Fruit fly (Drosophila melanogaster) whole organism, embryonic: ENCODE measurements around the gene Cdk5alpha.

Source experiments
- Bdp1 ChIP-seq: fragments of 200-800 bp; sonication (Bioruptor generic); optimal IDR thresholded peaks from 3 replicates; lab custom pipeline; 2016; ENCODE audit warnings: missing biosample characterization, missing genetic modification characterization
- CG10565 ChIP-seq: fragments of 200-800 bp; sonication (Bioruptor generic); optimal IDR thresholded peaks from 3 replicates; lab custom pipeline; 2016; ENCODE audit warnings: missing biosample characterization, mild to moderate bottlenecking, missing genetic modification characterization
- CG11398 ChIP-seq: fragments of 200-800 bp; sonication (Bioruptor generic); optimal IDR thresholded peaks from 2 replicates; lab custom pipeline; 2016; ENCODE audit warnings: missing biosample characterization, missing genetic modification characterization
- CG14860 ChIP-seq: fragments of 200-800 bp; sonication (Bioruptor generic); IDR thresholded peaks from 3 replicates; pipeline ENCODE4 v1.3.6; 2022; ENCODE audit warnings: missing biosample characterization, missing genetic modification characterization; ENCODE audit not compliant: partially characterized antibody
- CG15269 ChIP-seq: fragments of 200-800 bp; sonication (Bioruptor generic); optimal IDR thresholded peaks from 2 replicates; lab custom pipeline; 2018; ENCODE audit warnings: missing biosample characterization, mild to moderate bottlenecking, missing genetic modification characterization, moderate library complexity
- CG17328 ChIP-seq: fragments of 200-800 bp; sonication (Bioruptor generic); IDR thresholded peaks from 2 replicates; pipeline ENCODE4 v1.3.6; 2022; ENCODE audit warnings: missing biosample characterization, missing genetic modification characterization
- CG1832 ChIP-seq: fragments of 200-800 bp; sonication (Bioruptor generic); optimal IDR thresholded peaks from 2 replicates; lab custom pipeline; 2017; ENCODE audit warnings: missing biosample characterization, mild to moderate bottlenecking, missing genetic modification characterization, inconsistent platforms
- CG3163 ChIP-seq: fragments of 200-800 bp; sonication (Bioruptor generic); optimal IDR thresholded peaks from 3 replicates; lab custom pipeline; 2016; ENCODE audit warnings: missing biosample characterization, missing genetic modification characterization
- CG32767 ChIP-seq: fragments of 200-800 bp; sonication (Bioruptor generic); IDR thresholded peaks from 2 replicates; pipeline ENCODE4 v1.3.6; 2022; ENCODE audit warnings: missing biosample characterization, missing genetic modification characterization
- CG3281 ChIP-seq: fragments of 200-800 bp; sonication (Bioruptor generic); optimal IDR thresholded peaks from 3 replicates; lab custom pipeline; 2017; ENCODE audit warnings: missing biosample characterization, mild to moderate bottlenecking, missing genetic modification characterization
- CG3407 ChIP-seq: fragments of 200-800 bp; sonication (Bioruptor generic); optimal IDR thresholded peaks from 2 replicates; lab custom pipeline; 2018; ENCODE audit warnings: missing biosample characterization, mild to moderate bottlenecking, missing genetic modification characterization
- CG8765 ChIP-seq: fragments of 200-800 bp; sonication (Bioruptor generic); IDR thresholded peaks from 2 replicates; pipeline ENCODE4 v1.3.6; 2022; ENCODE audit warnings: missing biosample characterization, missing genetic modification characterization
- CHES-1-like ChIP-seq: fragments of 200-800 bp; sonication (Bioruptor generic); optimal IDR thresholded peaks from 2 replicates; lab custom pipeline; 2016; ENCODE audit warnings: missing biosample characterization, missing genetic modification characterization
- Camta ChIP-seq: fragments of 200-800 bp; sonication (Bioruptor generic); optimal IDR thresholded peaks from 2 replicates; lab custom pipeline; 2016; ENCODE audit warnings: missing biosample characterization, missing genetic modification characterization
- Dp ChIP-seq: fragments of 200-800 bp; sonication (Bioruptor generic); optimal IDR thresholded peaks from 2 replicates; lab custom pipeline; 2018; ENCODE audit warnings: missing biosample characterization, mild to moderate bottlenecking, missing genetic modification characterization, moderate library complexity
- Drgx ChIP-seq: fragments of 200-800 bp; sonication (Bioruptor generic); IDR thresholded peaks from 2 replicates; pipeline ENCODE4 v1.3.6; 2022; ENCODE audit warnings: missing biosample characterization, missing genetic modification characterization
- Fer3 ChIP-seq: fragments of 200-800 bp; sonication (Bioruptor generic); optimal IDR thresholded peaks from 2 replicates; lab custom pipeline; 2018; ENCODE audit warnings: missing biosample characterization, mild to moderate bottlenecking, missing genetic modification characterization, moderate library complexity
- H15 ChIP-seq: fragments of 200-800 bp; sonication (Bioruptor generic); IDR thresholded peaks from 3 replicates; pipeline ENCODE4 v1.3.6; 2022; ENCODE audit warnings: missing biosample characterization, missing genetic modification characterization
- HLH54F ChIP-seq: fragments of 200-800 bp; sonication (Bioruptor generic); optimal IDR thresholded peaks from 3 replicates; lab custom pipeline; 2016; ENCODE audit warnings: missing biosample characterization, missing genetic modification characterization
- Hr3 ChIP-seq: fragments of 200-800 bp; sonication (Bioruptor generic); optimal IDR thresholded peaks from 3 replicates; lab custom pipeline; 2016; ENCODE audit warnings: missing biosample characterization, missing genetic modification characterization
- Hr51 ChIP-seq, 2 experiments: fragments of 200-800 bp; sonication (Bioruptor generic); optimal IDR thresholded peaks; 2 replicates in 1 of 2; 3 replicates in 1 of 2; lab custom pipeline; 2016 to 2018; ENCODE audit warnings: missing biosample characterization in 2 of 2, missing genetic modification characterization in 2 of 2, mild to moderate bottlenecking in 1 of 2, moderate library complexity in 1 of 2
- Mad ChIP-seq: fragments of 200-800 bp; sonication (Bioruptor generic); optimal IDR thresholded peaks from 2 replicates; lab custom pipeline; 2016; ENCODE audit warnings: missing biosample characterization, missing genetic modification characterization
- NC2α ChIP-seq: fragments of 200-800 bp; sonication (Bioruptor generic); optimal IDR thresholded peaks from 2 replicates; lab custom pipeline; 2016; ENCODE audit warnings: missing biosample characterization, missing genetic modification characterization
- Sry-β ChIP-seq: fragments of 200-800 bp; sonication (Bioruptor generic); optimal IDR thresholded peaks from 2 replicates; lab custom pipeline; 2018; ENCODE audit warnings: missing biosample characterization, mild to moderate bottlenecking, missing genetic modification characterization, moderate library complexity
- Trl ChIP-seq, 3 experiments: fragments of >200 bp in 2 of 3; fragments of 200-800 bp in 1 of 3; sonication (Bioruptor generic) in 1 of 3; optimal IDR thresholded peaks; 2 replicates in 1 of 3; 3 replicates in 2 of 3; lab custom pipeline; 2016 to 2017; ENCODE audit warnings: missing biosample characterization in 1 of 3, missing genetic modification characterization in 1 of 3
- ase ChIP-seq: fragments of 200-800 bp; sonication (Bioruptor generic); IDR thresholded peaks from 3 replicates; pipeline ENCODE4 v1.3.6; 2022; ENCODE audit warnings: missing biosample characterization, missing genetic modification characterization
- az2 ChIP-seq: fragments of 200-800 bp; sonication (Bioruptor generic); optimal IDR thresholded peaks from 3 replicates; lab custom pipeline; 2016; ENCODE audit warnings: missing biosample characterization, missing genetic modification characterization
- bab2 ChIP-seq: fragments of 200-800 bp; sonication (Bioruptor generic); optimal IDR thresholded peaks from 2 replicates; lab custom pipeline; 2016; ENCODE audit warnings: missing biosample characterization, missing genetic modification characterization
- bcd ChIP-seq: fragments of 200-800 bp; sonication (Bioruptor generic); optimal IDR thresholded peaks from 2 replicates; lab custom pipeline; 2017; ENCODE audit warnings: missing biosample characterization, mild to moderate bottlenecking, missing genetic modification characterization
- chn ChIP-seq: fragments of 200-800 bp; sonication (Bioruptor generic); optimal IDR thresholded peaks from 2 replicates; lab custom pipeline; 2016; ENCODE audit warnings: missing biosample characterization, missing genetic modification characterization
- crol ChIP-seq: fragments of 200-800 bp; sonication (Bioruptor generic); IDR thresholded peaks from 2 replicates; pipeline ENCODE4 v1.3.6; 2022; ENCODE audit warnings: missing biosample characterization, missing genetic modification characterization
- dmrt99B ChIP-seq: fragments of 200-800 bp; sonication (Bioruptor generic); optimal IDR thresholded peaks from 2 replicates; lab custom pipeline; 2018; ENCODE audit warnings: missing biosample characterization, mild to moderate bottlenecking, missing genetic modification characterization, moderate library complexity
- dpn ChIP-seq, 2 experiments: fragments of 200-800 bp; sonication (Bioruptor generic); optimal IDR thresholded peaks; 3 replicates each; lab custom pipeline; 2016; ENCODE audit warnings: missing biosample characterization in 2 of 2, missing genetic modification characterization in 2 of 2
- fd102C ChIP-seq: fragments of 200-800 bp; sonication (Bioruptor generic); optimal IDR thresholded peaks from 2 replicates; lab custom pipeline; 2018; ENCODE audit warnings: missing biosample characterization, mild to moderate bottlenecking, missing genetic modification characterization, moderate library complexity
- fd64A ChIP-seq: fragments of 200-800 bp; sonication (Bioruptor generic); optimal IDR thresholded peaks from 3 replicates; lab custom pipeline; 2018; ENCODE audit warnings: missing biosample characterization, mild to moderate bottlenecking, missing genetic modification characterization
- ken ChIP-seq: fragments of 200-800 bp; sonication (Bioruptor generic); IDR thresholded peaks from 3 replicates; pipeline ENCODE4 v1.3.6; 2022; ENCODE audit warnings: missing biosample characterization, missing genetic modification characterization
- lola ChIP-seq, 3 experiments: fragments of >200 bp in 2 of 3; fragments of 200-800 bp in 1 of 3; sonication (Bioruptor generic) in 1 of 3; optimal IDR thresholded peaks; 2 replicates each; lab custom pipeline; 2017 to 2019; ENCODE audit warnings: missing biosample characterization in 3 of 3, missing genetic modification characterization in 3 of 3, mild to moderate bottlenecking in 1 of 3, moderate library complexity in 1 of 3
- nau ChIP-seq: fragments of 200-800 bp; sonication (Bioruptor generic); optimal IDR thresholded peaks from 3 replicates; lab custom pipeline; 2017; ENCODE audit warnings: missing biosample characterization, mild to moderate bottlenecking, missing genetic modification characterization, missing genetic modification reagents
- nerfin-2 ChIP-seq: fragments of 200-800 bp; sonication (Bioruptor generic); IDR thresholded peaks from 2 replicates; pipeline ENCODE4 v1.3.6; 2022; ENCODE audit warnings: missing biosample characterization, missing genetic modification characterization; ENCODE audit not compliant: partially characterized antibody
- pb ChIP-seq: fragments of 200-800 bp; sonication (Bioruptor generic); optimal IDR thresholded peaks from 3 replicates; lab custom pipeline; 2016; ENCODE audit warnings: missing biosample characterization, missing genetic modification characterization
- pho ChIP-seq: fragments of 200-800 bp; sonication (Bioruptor generic); optimal IDR thresholded peaks from 2 replicates; lab custom pipeline; 2016; ENCODE audit warnings: missing biosample characterization, missing genetic modification characterization
- pum ChIP-seq: fragments of 200-800 bp; sonication (Bioruptor generic); optimal IDR thresholded peaks from 2 replicates; lab custom pipeline; 2016; ENCODE audit warnings: missing biosample characterization, missing genetic modification characterization
- pzg ChIP-seq: fragments of 200-800 bp; sonication (Bioruptor generic); optimal IDR thresholded peaks from 3 replicates; lab custom pipeline; 2018; ENCODE audit warnings: missing biosample characterization, mild to moderate bottlenecking, missing genetic modification characterization, moderate library complexity
- sc ChIP-seq, 3 experiments: fragments of >200 bp in 2 of 3; fragments of 200-800 bp in 1 of 3; sonication (Bioruptor generic) in 1 of 3; optimal IDR thresholded peaks; 2 replicates in 2 of 3; 3 replicates in 1 of 3; lab custom pipeline; 2017; ENCODE audit warnings: mild to moderate bottlenecking in 1 of 3, missing biosample characterization in 1 of 3, missing genetic modification characterization in 1 of 3, missing genetic modification reagents in 1 of 3
- shn ChIP-seq: fragments of 200-800 bp; sonication (Bioruptor generic); optimal IDR thresholded peaks from 3 replicates; lab custom pipeline; 2016; ENCODE audit warnings: missing biosample characterization, missing genetic modification characterization
- stc ChIP-seq: fragments of 200-800 bp; sonication (Bioruptor generic); IDR thresholded peaks from 2 replicates; pipeline ENCODE4 v1.3.6; 2022; ENCODE audit warnings: missing biosample characterization, missing genetic modification characterization
- tap ChIP-seq: fragments of 200-800 bp; optimal IDR thresholded peaks from 3 replicates; lab custom pipeline; 2019; ENCODE audit warnings: missing biosample characterization, mild to moderate bottlenecking, missing genetic modification characterization, moderate library complexity
- trh ChIP-seq: fragments of 200-800 bp; sonication (Bioruptor generic); optimal IDR thresholded peaks from 2 replicates; lab custom pipeline; 2016; ENCODE audit warnings: missing biosample characterization, missing genetic modification characterization

Cdk5alpha gene

dm6 chr2L:10260750-10261493 lies 49.8 kb downstream of the Cdk5alpha start, which contains the start of gene Pten (continued):
- TF ChIP-seq bcd (GFP tag; lab: Kevin White, UChicago), result no peak
- peak; percentile 27 for TF ChIP-seq CG3163 (GFP tag; lab: Kevin White, UChicago)
- no peak for TF ChIP-seq fd64A (GFP tag; lab: Kevin White, UChicago)
- TF ChIP-seq Fer3, result peak; percentile 61
- peak; percentile 78 for TF ChIP-seq Camta
- no peak for TF ChIP-seq tap (tag; lab: Kevin White, UChicago)
- TF ChIP-seq Hr3 (GFP tag; lab: Kevin White, UChicago), result peak; percentile 58
- TF ChIP-seq Mad (GFP tag; lab: Kevin White, UChicago), result peak; percentile 43
- TF ChIP-seq CG32767 (GFP tag; lab: Robert Waterston, UW), result peak; percentile 78
- TF ChIP-seq Drgx (GFP tag; lab: Robert Waterston, UW), result no peak
- peak; percentile 49 for TF ChIP-seq CG11398
- peak; percentile 73 for TF ChIP-seq chn
- peak; percentile 44; the same call in 1 of the 2 replicates for TF ChIP-seq CG17328 (GFP tag; lab: Robert Waterston, UW)
- no peak for TF ChIP-seq Bdp1 (GFP tag; lab: Kevin White, UChicago)
- TF ChIP-seq CG8765 (GFP tag; lab: Robert Waterston, UW), result no peak
- no peak for TF ChIP-seq nau (GFP tag; lab: Kevin White, UChicago)
- no peak for TF ChIP-seq H15 (GFP tag; lab: Robert Waterston, UW)
- TF ChIP-seq crol (GFP tag; lab: Robert Waterston, UW), result no peak
- peak; percentile 5 for TF ChIP-seq shn (GFP tag; lab: Kevin White, UChicago)
- TF ChIP-seq CG1832 (GFP tag; lab: Kevin White, UChicago), result no peak
- TF ChIP-seq CG3281 (GFP tag; lab: Kevin White, UChicago), result peak; percentile 59
- TF ChIP-seq HLH54F, result peak; percentile 51
- TF ChIP-seq sc (optimal IDR thresholded peaks at IDR 0.05; lab: Kevin White, UChicago), result no peak
- TF ChIP-seq sc (GFP tag; optimal IDR thresholded peaks at IDR 0.05; lab: Kevin White, UChicago), result peak; percentile 9
- peak; percentile 64 for TF ChIP-seq pho (GFP tag; lab: Kevin White, UChicago)
- TF ChIP-seq pum, result peak; percentile 60
- TF ChIP-seq CHES-1-like (GFP tag; lab: Kevin White, UChicago), result peak; percentile 29
- TF ChIP-seq ase (GFP tag; lab: Robert Waterston, UW), result no peak; the same call in 2 of the 3 replicates
- peak; percentile 63 to 76 for TF ChIP-seq dpn (GFP tag; optimal IDR thresholded peaks at IDR 0.05; lab: Kevin White, UChicago)
- TF ChIP-seq bab2 (GFP tag; lab: Kevin White, UChicago), result peak; percentile 61
- peak; percentile 89 for TF ChIP-seq nerfin-2
- TF ChIP-seq lola (GFP tag; optimal IDR thresholded peaks at IDR 0.05; lab: Kevin White, UChicago), result peak in 1 of 3 experiments; percentile 84
- TF ChIP-seq NC2α (GFP tag; lab: Kevin White, UChicago), result peak; percentile 31
- TF ChIP-seq Hr51 (GFP tag; optimal IDR thresholded peaks at IDR 0.05; lab: Kevin White, UChicago), result peak in 1 of 2 experiments; percentile 46
- TF ChIP-seq ken (GFP tag; lab: Robert Waterston, UW), result no peak; the same call in 2 of the 3 replicates
- TF ChIP-seq dmrt99B, result no peak
- TF ChIP-seq CG14860 (GFP tag; lab: Robert Waterston, UW), result peak; percentile 87
- TF ChIP-seq Trl (optimal IDR thresholded peaks at IDR 0.05; lab: Kevin White, UChicago), result no peak
- peak; percentile 78 for TF ChIP-seq Trl (GFP tag; optimal IDR thresholded peaks at IDR 0.05; lab: Kevin White, UChicago)
- TF ChIP-seq pb (GFP tag; lab: Kevin White, UChicago), result peak; percentile 31
- TF ChIP-seq fd102C, result peak; percentile 44
- TF ChIP-seq Dp, result peak; percentile 28
- TF ChIP-seq Sry-β, result peak; percentile 11
- peak; percentile 67; the same call in 1 of the 2 replicates for TF ChIP-seq stc (GFP tag; lab: Robert Waterston, UW)
- peak; percentile 62 for TF ChIP-seq az2
- no peak for TF ChIP-seq CG15269 (tag; lab: Kevin White, UChicago)
- TF ChIP-seq CG10565 (GFP tag; lab: Kevin White, UChicago), result peak; percentile 69
- no peak for TF ChIP-seq CG3407 (GFP tag; lab: Kevin White, UChicago)
- TF ChIP-seq trh (GFP tag; lab: Kevin White, UChicago), result peak; percentile 16
- peak; percentile 83 for TF ChIP-seq pzg (GFP tag; lab: Kevin White, UChicago)
